Fruit fly (Drosophila melanogaster) whole organism, embryonic: Measurements from ENCODE around the gene CG11353.

Experiments used
- Bdp1 ChIP-seq: fragments of 200-800 bp; sonication (Bioruptor generic); optimal IDR thresholded peaks from 3 replicates; lab custom pipeline; 2016; ENCODE audit warnings: missing biosample characterization, missing genetic modification characterization
- Bgb ChIP-seq: fragments of 200-800 bp; sonication (Bioruptor generic); IDR thresholded peaks from 2 replicates; pipeline ENCODE4 v1.3.6; 2022; ENCODE audit warnings: missing biosample characterization, missing genetic modification characterization; ENCODE audit not compliant: partially characterized antibody
- CG10274 ChIP-seq: fragments of 200-800 bp; sonication (Bioruptor generic); optimal IDR thresholded peaks from 3 replicates; lab custom pipeline; 2017; ENCODE audit warnings: missing biosample characterization, mild to moderate bottlenecking, missing genetic modification characterization
- CG12104 ChIP-seq: fragments of 200-800 bp; sonication (Bioruptor generic); optimal IDR thresholded peaks from 3 replicates; lab custom pipeline; 2016; ENCODE audit warnings: missing biosample characterization, missing genetic modification characterization
- CG12744 ChIP-seq: fragments of 200-800 bp; sonication (Bioruptor generic); optimal IDR thresholded peaks from 2 replicates; lab custom pipeline; 2016; ENCODE audit warnings: missing biosample characterization, missing genetic modification characterization
- CG13894 ChIP-seq: fragments of 200-800 bp; sonication (Bioruptor generic); optimal IDR thresholded peaks from 3 replicates; lab custom pipeline; 2018; ENCODE audit warnings: missing biosample characterization, mild to moderate bottlenecking, missing genetic modification characterization, moderate library complexity
- CG14667 ChIP-seq: fragments of 200-800 bp; sonication (Bioruptor generic); IDR thresholded peaks from 2 replicates; pipeline ENCODE4 v1.3.6; 2022; ENCODE audit warnings: missing biosample characterization, missing genetic modification characterization
- CG15269 ChIP-seq: fragments of 200-800 bp; sonication (Bioruptor generic); optimal IDR thresholded peaks from 2 replicates; lab custom pipeline; 2018; ENCODE audit warnings: missing biosample characterization, mild to moderate bottlenecking, missing genetic modification characterization, moderate library complexity
- CG1602 ChIP-seq: fragments of 200-800 bp; sonication (Bioruptor generic); optimal IDR thresholded peaks from 3 replicates; lab custom pipeline; 2016; ENCODE audit warnings: missing biosample characterization, missing genetic modification characterization
- CG17359 ChIP-seq: fragments of 200-800 bp; sonication (Bioruptor generic); optimal IDR thresholded peaks from 3 replicates; lab custom pipeline; 2018; ENCODE audit warnings: missing biosample characterization, mild to moderate bottlenecking, missing genetic modification characterization, moderate library complexity
- CG17912 ChIP-seq: fragments of 200-800 bp; sonication (Bioruptor generic); optimal IDR thresholded peaks from 2 replicates; lab custom pipeline; 2018; ENCODE audit warnings: missing biosample characterization, mild to moderate bottlenecking, missing genetic modification characterization
- CG3065 ChIP-seq: fragments of 200-800 bp; sonication (Bioruptor generic); optimal IDR thresholded peaks from 2 replicates; lab custom pipeline; 2016; ENCODE audit warnings: missing biosample characterization, missing genetic modification characterization
- CG32532 ChIP-seq: fragments of 200-800 bp; sonication (Bioruptor generic); IDR thresholded peaks from 2 replicates; pipeline ENCODE4 v1.3.6; 2022; ENCODE audit warnings: missing biosample characterization, missing genetic modification characterization
- CG34224 ChIP-seq: fragments of 200-800 bp; sonication (Bioruptor generic); IDR thresholded peaks from 3 replicates; pipeline ENCODE4 v1.3.6; 2022; ENCODE audit warnings: missing biosample characterization, missing genetic modification characterization; ENCODE audit not compliant: partially characterized antibody
- CG3726 ChIP-seq: fragments of 200-800 bp; sonication (Bioruptor generic); IDR thresholded peaks from 3 replicates; pipeline ENCODE4, ENCODE4 v1.3.6; 2022; ENCODE audit warnings: missing biosample characterization, missing genetic modification characterization
- CG43689 ChIP-seq: fragments of 200-800 bp; sonication (Bioruptor generic); IDR thresholded peaks from 2 replicates; pipeline ENCODE4 v1.3.6; 2022; ENCODE audit warnings: missing biosample characterization, missing genetic modification characterization
- CG5180 ChIP-seq: fragments of 200-800 bp; sonication (Bioruptor generic); optimal IDR thresholded peaks from 3 replicates; lab custom pipeline; 2017; ENCODE audit warnings: missing biosample characterization, missing genetic modification characterization, mild to moderate bottlenecking, moderate library complexity, missing genetic modification reagents
- CG8924 ChIP-seq: fragments of 200-800 bp; optimal IDR thresholded peaks from 3 replicates; lab custom pipeline; 2019; ENCODE audit warnings: missing biosample characterization, mild to moderate bottlenecking, missing genetic modification characterization, moderate library complexity
- CG9876 ChIP-seq: fragments of 200-800 bp; sonication (Bioruptor generic); optimal IDR thresholded peaks from 2 replicates; lab custom pipeline; 2016; ENCODE audit warnings: missing biosample characterization, missing genetic modification characterization
- CTCF ChIP-seq: fragments of 200-800 bp; sonication (Bioruptor generic); optimal IDR thresholded peaks from 2 replicates; lab custom pipeline; 2017; ENCODE audit warnings: missing biosample characterization, mild to moderate bottlenecking, missing genetic modification characterization, moderate library complexity
- Dbx ChIP-seq: fragments of 200-800 bp; sonication (Bioruptor generic); IDR thresholded peaks from 3 replicates; pipeline ENCODE4 v1.3.6; 2022; ENCODE audit warnings: missing biosample characterization, missing genetic modification characterization
- Doc3 ChIP-seq: fragments of 200-800 bp; sonication (Bioruptor generic); IDR thresholded peaks from 3 replicates; pipeline ENCODE4 v1.3.6; 2022; ENCODE audit warnings: missing biosample characterization, missing genetic modification characterization; ENCODE audit not compliant: partially characterized antibody
- Hey ChIP-seq: fragments of 200-800 bp; sonication (Bioruptor generic); optimal IDR thresholded peaks from 3 replicates; lab custom pipeline; 2018; ENCODE audit warnings: missing biosample characterization, mild to moderate bottlenecking, missing genetic modification characterization
- HmgD ChIP-seq: fragments of 200-800 bp; sonication (Bioruptor generic); optimal IDR thresholded peaks from 3 replicates; lab custom pipeline; 2016; ENCODE audit warnings: missing biosample characterization, missing genetic modification characterization
- Hr78 ChIP-seq, 2 experiments: fragments of 200-800 bp in 1 of 2; fragments of >200 bp in 1 of 2; sonication (Bioruptor generic) in 1 of 2; optimal IDR thresholded peaks; 2 replicates each; lab custom pipeline; 2017 to 2019; ENCODE audit warnings: missing biosample characterization in 2 of 2, missing genetic modification characterization in 2 of 2, mild to moderate bottlenecking in 1 of 2, moderate library complexity in 1 of 2
- Jarid2 ChIP-seq: fragments of 200-800 bp; sonication (Bioruptor generic); optimal IDR thresholded peaks from 3 replicates; lab custom pipeline; 2017; ENCODE audit warnings: mild to moderate bottlenecking, missing biosample characterization, missing genetic modification reagents, missing genetic modification characterization
- MESR4 ChIP-seq: fragments of 200-800 bp; sonication (Bioruptor generic); optimal IDR thresholded peaks from 2 replicates; lab custom pipeline; 2018; ENCODE audit warnings: missing biosample characterization, mild to moderate bottlenecking, missing genetic modification characterization, moderate library complexity
- NC2α ChIP-seq: fragments of 200-800 bp; sonication (Bioruptor generic); optimal IDR thresholded peaks from 2 replicates; lab custom pipeline; 2016; ENCODE audit warnings: missing biosample characterization, missing genetic modification characterization
- Ptx1 ChIP-seq: fragments of 200-800 bp; sonication (Bioruptor generic); IDR thresholded peaks from 2 replicates; pipeline ENCODE4 v1.3.6; 2022; ENCODE audit warnings: missing biosample characterization, missing genetic modification characterization
- YL-1 ChIP-seq: fragments of 200-800 bp; sonication (Bioruptor generic); optimal IDR thresholded peaks from 3 replicates; lab custom pipeline; 2017; ENCODE audit warnings: missing biosample characterization, mild to moderate bottlenecking, missing genetic modification characterization
- bbx ChIP-seq: fragments of 200-800 bp; sonication (Bioruptor generic); IDR thresholded peaks from 2 replicates; pipeline ENCODE4 v1.3.6; 2022; ENCODE audit warnings: missing biosample characterization, missing genetic modification characterization; ENCODE audit not compliant: partially characterized antibody
- crol ChIP-seq: fragments of 200-800 bp; sonication (Bioruptor generic); IDR thresholded peaks from 2 replicates; pipeline ENCODE4 v1.3.6; 2022; ENCODE audit warnings: missing biosample characterization, missing genetic modification characterization
- exex ChIP-seq: fragments of 200-800 bp; sonication (Bioruptor generic); optimal IDR thresholded peaks from 4 replicates; lab custom pipeline; 2018; ENCODE audit warnings: missing biosample characterization, mild to moderate bottlenecking, missing genetic modification characterization, moderate library complexity
- hkb ChIP-seq, 2 experiments: fragments of 200-800 bp in 1 of 2; fragments of >200 bp in 1 of 2; sonication (Bioruptor generic) in 1 of 2; IDR thresholded peaks in 1 of 2; optimal IDR thresholded peaks in 1 of 2; 2 replicates each; pipeline versions ENCODE4 v1.3.6 to Lab custom; 2017 to 2022; ENCODE audit warnings: missing biosample characterization in 1 of 2, missing genetic modification characterization in 1 of 2
- jing ChIP-seq: fragments of 200-800 bp; sonication (Bioruptor generic); optimal IDR thresholded peaks from 2 replicates; lab custom pipeline; 2018; ENCODE audit warnings: missing biosample characterization, mild to moderate bottlenecking, missing genetic modification characterization
- kah ChIP-seq: fragments of 200-800 bp; sonication (Bioruptor generic); optimal IDR thresholded peaks from 2 replicates; lab custom pipeline; 2018; ENCODE audit warnings: missing biosample characterization, mild to moderate bottlenecking, missing genetic modification characterization
- lab ChIP-seq: fragments of 200-800 bp; sonication (Bioruptor generic); optimal IDR thresholded peaks from 3 replicates; lab custom pipeline; 2017; ENCODE audit warnings: missing biosample characterization, missing genetic modification characterization, mild to moderate bottlenecking, moderate library complexity, missing genetic modification reagents
- lola ChIP-seq, 3 experiments: fragments of >200 bp in 2 of 3; fragments of 200-800 bp in 1 of 3; sonication (Bioruptor generic) in 1 of 3; optimal IDR thresholded peaks; 2 replicates each; lab custom pipeline; 2017 to 2019; ENCODE audit warnings: missing biosample characterization in 3 of 3, missing genetic modification characterization in 3 of 3, mild to moderate bottlenecking in 1 of 3, moderate library complexity in 1 of 3
- luna ChIP-seq: fragments of 200-800 bp; sonication (Bioruptor generic); optimal IDR thresholded peaks from 2 replicates; lab custom pipeline; 2016; ENCODE audit warnings: missing biosample characterization, missing genetic modification characterization
- p53 ChIP-seq: fragments of 200-800 bp; sonication (Bioruptor generic); optimal IDR thresholded peaks from 2 replicates; lab custom pipeline; 2016; ENCODE audit warnings: missing biosample characterization, missing genetic modification characterization
- peb ChIP-seq: fragments of 200-800 bp; sonication (Bioruptor generic); IDR thresholded peaks from 2 replicates; pipeline ENCODE4 v1.3.6; 2022; ENCODE audit warnings: missing biosample characterization, missing genetic modification characterization
- pho ChIP-seq: fragments of 200-800 bp; sonication (Bioruptor generic); optimal IDR thresholded peaks from 2 replicates; lab custom pipeline; 2016; ENCODE audit warnings: missing biosample characterization, missing genetic modification characterization
- rib ChIP-seq: fragments of 200-800 bp; sonication (Bioruptor generic); IDR thresholded peaks from 2 replicates; pipeline ENCODE4 v1.3.6; 2022; ENCODE audit warnings: missing biosample characterization, missing genetic modification characterization
- sc ChIP-seq, 3 experiments: fragments of >200 bp in 2 of 3; fragments of 200-800 bp in 1 of 3; sonication (Bioruptor generic) in 1 of 3; optimal IDR thresholded peaks; 2 replicates in 2 of 3; 3 replicates in 1 of 3; lab custom pipeline; 2017; ENCODE audit warnings: mild to moderate bottlenecking in 1 of 3, missing biosample characterization in 1 of 3, missing genetic modification characterization in 1 of 3, missing genetic modification reagents in 1 of 3
- sisA ChIP-seq: fragments of 200-800 bp; sonication (Bioruptor generic); IDR thresholded peaks from 2 replicates; pipeline ENCODE4 v1.3.6; 2022; ENCODE audit warnings: missing biosample characterization, missing genetic modification characterization
- sr ChIP-seq: fragments of 200-800 bp; sonication (Bioruptor generic); IDR thresholded peaks from 3 replicates; pipeline ENCODE4 v1.3.6; 2022; ENCODE audit warnings: missing biosample characterization, missing genetic modification characterization
- tin ChIP-seq: fragments of 200-800 bp; sonication (Bioruptor generic); optimal IDR thresholded peaks from 3 replicates; lab custom pipeline; 2016; ENCODE audit warnings: missing biosample characterization, missing genetic modification characterization
- tna ChIP-seq: fragments of 200-800 bp; sonication (Bioruptor generic); IDR thresholded peaks from 2 replicates; pipeline ENCODE4 v1.3.6; 2022; ENCODE audit warnings: missing biosample characterization, missing genetic modification characterization; ENCODE audit not compliant: partially characterized antibody
- wor ChIP-seq: fragments of 200-800 bp; sonication (Bioruptor generic); IDR thresholded peaks from 2 replicates; pipeline ENCODE4 v1.3.6; 2022; ENCODE audit warnings: missing biosample characterization, missing genetic modification characterization

Gene CG11353

dm6 chr3L:4531941-4532478, 960 bp upstream of the CG11353 start, which contains the start of gene Tie (continued):
- TF ChIP-seq MESR4 (GFP tag; lab: Kevin White, UChicago) (no peak), lab (GFP tag; lab: Kevin White, UChicago) (no peak), YL-1 (GFP tag; lab: Kevin White, UChicago) (no peak), CG12744 (GFP tag; lab: Kevin White, UChicago) (no peak), CG12104 (no peak), CG15269 (tag; lab: Kevin White, UChicago) (no peak), CG32532 (GFP tag; lab: Robert Waterston, UW) (peak; percentile 49; the same call in 1 of the 2 replicates), crol (GFP tag; lab: Robert Waterston, UW) (peak; percentile 72), CG43689 (no peak), CG9876 (GFP tag; lab: Kevin White, UChicago) (no peak), CG3726 (GFP tag; lab: Robert Waterston, UW) (no peak), p53 (GFP tag; lab: Kevin White, UChicago) (no peak), lola (GFP tag; optimal IDR thresholded peaks at IDR 0.05; lab: Kevin White, UChicago) (no peak), exex (no peak), tin (GFP tag; lab: Kevin White, UChicago) (no peak), Bdp1 (GFP tag; lab: Kevin White, UChicago) (no peak), sisA (GFP tag; lab: Robert Waterston, UW) (no peak), rib (GFP tag; lab: Robert Waterston, UW) (no peak), sr (GFP tag; lab: Robert Waterston, UW) (peak; percentile 96), Hey (no peak), Ptx1 (no peak), CG5180 (GFP tag; lab: Kevin White, UChicago) (peak; percentile 48), CG10274 (no peak), CG14667 (no peak), Doc3 (GFP tag; lab: Robert Waterston, UW) (0 out of 3 replicates have a peak, but pooled peaks have one; percentile 10), luna (GFP tag; lab: Kevin White, UChicago) (no peak), CG17359 (tag; lab: Kevin White, UChicago) (no peak), CTCF (peak; percentile 90), Hr78 (GFP tag; optimal IDR thresholded peaks at IDR 0.05; lab: Kevin White, UChicago) (no peak), bbx (GFP tag; lab: Robert Waterston, UW) (peak; percentile 43; the same call in 1 of the 2 replicates), jing (GFP tag; lab: Kevin White, UChicago) (no peak), tna (GFP tag; lab: Robert Waterston, UW) (no peak), CG13894 (tag; lab: Kevin White, UChicago) (peak; percentile 12), Bgb (GFP tag; lab: Robert Waterston, UW) (peak; percentile 27; the same call in 1 of the 2 replicates), Jarid2 (GFP tag; lab: Kevin White, UChicago) (peak; percentile 83), sc (optimal IDR thresholded peaks at IDR 0.05; lab: Kevin White, UChicago) (no peak), sc (GFP tag; optimal IDR thresholded peaks at IDR 0.05; lab: Kevin White, UChicago) (no peak), peb (GFP tag; lab: Robert Waterston, UW) (no peak), kah (GFP tag; lab: Kevin White, UChicago) (no peak), CG8924 (tag; lab: Kevin White, UChicago) (no peak), NC2α (GFP tag; lab: Kevin White, UChicago) (no peak), CG1602 (GFP tag; lab: Kevin White, UChicago) (no peak), HmgD (no peak), CG34224 (GFP tag; lab: Robert Waterston, UW) (no peak; the same call in 2 of the 3 replicates), pho (GFP tag; lab: Kevin White, UChicago) (no peak), CG17912 (GFP tag; lab: Kevin White, UChicago) (no peak), hkb (optimal IDR thresholded peaks at IDR 0.05; lab: Kevin White, UChicago) (no peak), hkb (GFP tag; IDR thresholded peaks at IDR 0.05; lab: Robert Waterston, UW) (peak; percentile 19; the same call in 1 of the 2 replicates), Dbx (GFP tag; lab: Robert Waterston, UW) (no peak), wor (GFP tag; lab: Robert Waterston, UW) (no peak), CG3065 (GFP tag; lab: Kevin White, UChicago) (no peak)
